Fruit fly (Drosophila melanogaster) whole organism, prepupa: ENCODE measurements around the gene CG43658.
A peak's percentile ranks its signal among the peaks of the same experiment; 100 is the strongest.

Experiments
- Blimp-1 ChIP-seq: fragments of 200-800 bp; sonication (Bioruptor generic); optimal IDR thresholded peaks from 3 replicates; lab custom pipeline; 2017; ENCODE audit warnings: missing biosample characterization, missing genetic modification characterization, mild to moderate bottlenecking, moderate library complexity, missing genetic modification reagents
- CG10631 ChIP-seq: fragments of 200-800 bp; sonication (Bioruptor generic); optimal IDR thresholded peaks from 2 replicates; lab custom pipeline; 2016; ENCODE audit warnings: missing biosample characterization, missing genetic modification characterization
- CG11294 ChIP-seq: fragments of 200-800 bp; sonication (Bioruptor generic); IDR thresholded peaks from 2 replicates; pipeline ENCODE4 v1.3.6; 2022; ENCODE audit warnings: missing biosample characterization, missing genetic modification characterization
- CG11762 ChIP-seq: fragments of 200-800 bp; sonication (Bioruptor generic); optimal IDR thresholded peaks from 3 replicates; lab custom pipeline; 2016; ENCODE audit warnings: missing biosample characterization, missing genetic modification characterization; ENCODE audit not compliant: insufficient read depth
- CG15336 ChIP-seq: fragments of 200-800 bp; sonication (Bioruptor generic); IDR thresholded peaks from 2 replicates; pipeline ENCODE4 v1.3.6; 2022; ENCODE audit warnings: missing biosample characterization, missing genetic modification characterization
- CG16779 ChIP-seq: fragments of 200-800 bp; sonication (Bioruptor generic); optimal IDR thresholded peaks from 3 replicates; lab custom pipeline; 2017; ENCODE audit warnings: missing biosample characterization, mild to moderate bottlenecking, missing genetic modification characterization
- CG31627 ChIP-seq: fragments of 200-800 bp; sonication (Bioruptor generic); optimal IDR thresholded peaks from 3 replicates; lab custom pipeline; 2016; ENCODE audit warnings: missing biosample characterization, missing genetic modification characterization
- CG32006 ChIP-seq: fragments of 200-800 bp; sonication (Bioruptor generic); optimal IDR thresholded peaks from 3 replicates; lab custom pipeline; 2017; ENCODE audit warnings: missing biosample characterization, mild to moderate bottlenecking, missing genetic modification characterization
- CG34406 ChIP-seq: fragments of 200-800 bp; sonication (Bioruptor generic); optimal IDR thresholded peaks from 3 replicates; lab custom pipeline; 2016; ENCODE audit warnings: missing biosample characterization, missing genetic modification characterization
- CG6163 ChIP-seq: fragments of 200-800 bp; sonication (Bioruptor generic); IDR thresholded peaks from 3 replicates; pipeline ENCODE4 v1.3.6; 2022; ENCODE audit warnings: missing biosample characterization, missing genetic modification characterization
- CG6792 ChIP-seq: fragments of 200-800 bp; sonication (Bioruptor generic); optimal IDR thresholded peaks from 3 replicates; lab custom pipeline; 2016; ENCODE audit warnings: missing biosample characterization, missing genetic modification characterization
- CG6808 ChIP-seq: fragments of 200-800 bp; sonication (Bioruptor generic); optimal IDR thresholded peaks from 3 replicates; lab custom pipeline; 2017; ENCODE audit warnings: missing biosample characterization, missing genetic modification characterization, mild to moderate bottlenecking, moderate library complexity, missing genetic modification reagents
- CG8119 ChIP-seq: fragments of 200-800 bp; sonication (Bioruptor generic); IDR thresholded peaks from 3 replicates; pipeline ENCODE4 v1.3.6; 2022; ENCODE audit warnings: missing biosample characterization, missing genetic modification characterization
- CG8632 ChIP-seq: fragments of 200-800 bp; sonication (Bioruptor generic); optimal IDR thresholded peaks from 3 replicates; lab custom pipeline; 2016; ENCODE audit warnings: missing biosample characterization, missing genetic modification characterization
- Eip75B ChIP-seq: fragments of 200-800 bp; sonication (Bioruptor generic); optimal IDR thresholded peaks from 3 replicates; lab custom pipeline; 2016; ENCODE audit warnings: missing biosample characterization, missing genetic modification characterization
- Eip78C ChIP-seq: fragments of 200-800 bp; sonication (Bioruptor generic); peaks from one replicate; lab custom pipeline; 2016; ENCODE audit warnings: missing biosample characterization, missing genetic modification characterization
- Ets21C ChIP-seq: fragments of 200-800 bp; sonication (Bioruptor generic); optimal IDR thresholded peaks from 3 replicates; lab custom pipeline; 2016; ENCODE audit warnings: missing biosample characterization, missing genetic modification characterization
- Gug ChIP-seq: fragments of 200-800 bp; sonication (Bioruptor generic); IDR thresholded peaks from 2 replicates; pipeline ENCODE4 v1.3.6; 2022; ENCODE audit warnings: missing biosample characterization, missing genetic modification characterization
- Hr38 ChIP-seq: sonication (Bioruptor generic); optimal IDR thresholded peaks from 2 replicates; lab custom pipeline; 2016; ENCODE audit warnings: missing biosample characterization, missing genetic modification characterization
- Hr39 ChIP-seq: fragments of 200-800 bp; sonication (Bioruptor generic); optimal IDR thresholded peaks from 2 replicates; lab custom pipeline; 2016; ENCODE audit warnings: missing biosample characterization, missing genetic modification characterization
- Hr4 ChIP-seq: fragments of 200-800 bp; sonication (Bioruptor generic); optimal IDR thresholded peaks from 3 replicates; lab custom pipeline; 2016; ENCODE audit warnings: missing biosample characterization, missing genetic modification characterization
- Met ChIP-seq: fragments of 200-800 bp; sonication (Bioruptor generic); optimal IDR thresholded peaks from 3 replicates; lab custom pipeline; 2016; ENCODE audit warnings: missing biosample characterization, missing genetic modification characterization
- OdsH ChIP-seq: fragments of 200-800 bp; sonication (Bioruptor generic); optimal IDR thresholded peaks from 3 replicates; lab custom pipeline; 2016; ENCODE audit warnings: missing biosample characterization, missing genetic modification characterization
- Smox ChIP-seq: fragments of 200-800 bp; sonication (Bioruptor generic); optimal IDR thresholded peaks from 3 replicates; lab custom pipeline; 2016; ENCODE audit warnings: missing biosample characterization, missing genetic modification characterization
- Sox102F ChIP-seq: fragments of 200-800 bp; sonication (Bioruptor generic); optimal IDR thresholded peaks from 2 replicates; lab custom pipeline; 2016; ENCODE audit warnings: missing biosample characterization, mild to moderate bottlenecking, missing genetic modification characterization
- Sox14 ChIP-seq: fragments of 200-800 bp; sonication (Bioruptor generic); optimal IDR thresholded peaks from 3 replicates; lab custom pipeline; 2016; ENCODE audit warnings: missing biosample characterization, missing genetic modification characterization
- Sox15 ChIP-seq: fragments of 200-800 bp; sonication (Bioruptor generic); optimal IDR thresholded peaks from 3 replicates; lab custom pipeline; 2016; ENCODE audit warnings: missing biosample characterization, missing genetic modification characterization
- achi ChIP-seq: fragments of 200-800 bp; sonication (Bioruptor generic); optimal IDR thresholded peaks from 3 replicates; lab custom pipeline; 2016; ENCODE audit warnings: missing biosample characterization, missing genetic modification characterization
- acj6 ChIP-seq: fragments of 200-800 bp; sonication (Bioruptor generic); optimal IDR thresholded peaks from 3 replicates; lab custom pipeline; 2016; ENCODE audit warnings: missing biosample characterization, missing genetic modification characterization
- cyc ChIP-seq: fragments of 200-800 bp; sonication (Bioruptor generic); optimal IDR thresholded peaks from 3 replicates; lab custom pipeline; 2016; ENCODE audit warnings: missing biosample characterization, missing genetic modification characterization
- eg ChIP-seq: fragments of 200-800 bp; sonication (Bioruptor generic); IDR thresholded peaks from 3 replicates; pipeline ENCODE4 v1.3.6; 2022; ENCODE audit warnings: missing biosample characterization, missing genetic modification characterization
- esn ChIP-seq: fragments of 200-800 bp; sonication (Bioruptor generic); optimal IDR thresholded peaks from 2 replicates; lab custom pipeline; 2016; ENCODE audit warnings: missing biosample characterization, mild to moderate bottlenecking, missing genetic modification characterization, moderate library complexity
- fkh ChIP-seq: fragments of 200-800 bp; sonication (Bioruptor generic); optimal IDR thresholded peaks from 3 replicates; lab custom pipeline; 2017; ENCODE audit warnings: missing biosample characterization, mild to moderate bottlenecking, missing genetic modification characterization, moderate library complexity
- lz ChIP-seq: fragments of 200-800 bp; sonication (Bioruptor generic); optimal IDR thresholded peaks from 3 replicates; lab custom pipeline; 2016; ENCODE audit warnings: missing biosample characterization, missing genetic modification characterization
- pdm3 ChIP-seq: fragments of 200-800 bp; sonication (Bioruptor generic); optimal IDR thresholded peaks from 3 replicates; lab custom pipeline; 2016; ENCODE audit warnings: missing biosample characterization, missing genetic modification characterization
- salr ChIP-seq, 2 experiments: fragments of 200-800 bp; sonication (Bioruptor generic); optimal IDR thresholded peaks; 3 replicates each; lab custom pipeline; 2016 to 2018; ENCODE audit warnings: missing biosample characterization in 2 of 2, missing genetic modification characterization in 2 of 2, mild to moderate bottlenecking in 1 of 2
- svp ChIP-seq: fragments of 200-800 bp; sonication (Bioruptor generic); peaks from one replicate; lab custom pipeline; 2016; ENCODE audit warnings: missing biosample characterization, missing genetic modification characterization
- topi ChIP-seq: fragments of 200-800 bp; sonication (Bioruptor generic); optimal IDR thresholded peaks from 3 replicates; lab custom pipeline; 2016; ENCODE audit warnings: missing biosample characterization, missing genetic modification characterization

The CG43658 gene

DNA sequence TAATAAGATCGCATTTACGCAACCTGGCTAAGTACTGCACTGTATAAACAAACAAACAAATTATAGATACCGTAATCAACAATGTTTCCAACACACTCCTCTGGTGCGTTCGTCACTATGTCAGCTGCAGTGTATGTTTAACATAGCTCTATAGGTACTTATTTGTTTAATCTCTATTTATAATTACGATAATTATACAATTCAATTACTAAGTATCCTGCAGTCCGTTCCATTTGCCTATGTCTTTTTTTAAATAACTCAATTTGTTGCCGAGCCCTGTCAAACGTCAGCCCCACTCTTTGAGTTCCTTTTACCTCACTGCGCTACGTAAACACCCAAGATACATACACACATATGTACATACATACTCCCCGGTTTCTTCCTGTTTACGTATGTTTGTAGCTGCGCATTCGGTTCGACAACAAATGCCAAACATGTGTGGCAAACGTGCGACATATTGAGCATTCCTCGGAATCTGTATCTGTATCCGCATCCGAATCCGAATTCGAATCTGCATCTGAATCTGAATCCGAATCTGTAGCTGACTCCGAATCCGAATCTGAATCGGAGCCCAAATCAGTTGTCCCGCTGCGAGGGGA lies 56.7 kb downstream of the CG43658 start:
- no peak for TF ChIP-seq Eip75B (GFP tag; lab: Kevin White, UChicago)
- TF ChIP-seq svp (GFP tag; lab: Kevin White, UChicago): peak; percentile 51
- no peak for TF ChIP-seq CG16779 (tag; lab: Kevin White, UChicago)
- no peak for TF ChIP-seq CG6792 (GFP tag; lab: Kevin White, UChicago)
- peak; percentile 32 for TF ChIP-seq fkh (GFP tag; lab: Kevin White, UChicago)
- peak; percentile 71 for TF ChIP-seq Eip78C (GFP tag; lab: Kevin White, UChicago)
- TF ChIP-seq Gug (GFP tag; lab: Robert Waterston, UW): no peak
- no peak for TF ChIP-seq Sox102F (GFP tag; lab: Kevin White, UChicago)
- peak; percentile 34 for TF ChIP-seq Hr4 (GFP tag; lab: Kevin White, UChicago)

DNA sequence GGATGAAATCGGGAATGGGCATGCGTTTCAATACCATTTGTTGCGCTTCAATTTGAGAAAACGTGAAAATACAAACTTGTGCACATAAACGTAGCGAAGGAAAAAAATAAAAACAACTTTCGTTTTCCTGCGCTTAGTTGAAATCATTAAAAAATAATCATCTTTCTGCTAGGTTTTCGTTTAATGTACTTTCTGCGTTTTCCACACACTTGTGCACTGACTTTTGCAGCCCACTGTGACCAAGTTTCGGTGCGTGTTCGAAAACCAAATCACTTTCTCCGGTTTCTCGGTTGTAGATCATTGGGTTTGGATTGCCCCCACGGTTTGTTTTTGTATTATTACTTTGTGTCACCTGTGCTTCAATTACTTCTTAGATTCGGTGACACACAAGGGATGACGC lies 57.4 kb downstream of the CG43658 start:
- no peak for TF ChIP-seq CG11294 (GFP tag; lab: Robert Waterston, UW)
- TF ChIP-seq CG6808 (GFP tag; lab: Kevin White, UChicago): no peak

DNA sequence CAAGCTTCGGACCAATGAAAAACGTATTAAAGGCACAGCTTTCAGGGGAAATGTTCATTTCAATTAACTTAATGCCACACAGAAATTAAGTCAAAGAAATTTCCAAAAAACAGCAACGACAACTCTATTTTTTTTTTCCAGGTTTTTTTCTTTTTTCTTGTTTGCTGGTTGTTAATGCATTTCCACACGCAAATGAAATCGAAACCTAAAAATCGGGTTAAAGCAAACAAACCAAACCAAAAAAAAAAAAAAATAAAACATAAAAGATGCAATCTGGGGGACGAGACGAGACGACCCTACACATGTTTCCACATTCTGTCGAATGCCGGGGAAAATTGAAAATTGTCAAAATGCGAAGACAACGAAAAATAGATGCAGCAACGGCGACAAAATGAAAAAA lies 57.9 kb downstream of the CG43658 start:
- no peak for TF ChIP-seq CG15336
- TF ChIP-seq OdsH: no peak
- no peak for TF ChIP-seq Hr38
- no peak for TF ChIP-seq Sox15 (GFP tag; lab: Kevin White, UChicago)
- TF ChIP-seq Blimp-1 (GFP tag; lab: Kevin White, UChicago): no peak
- TF ChIP-seq CG6163 (GFP tag; lab: Robert Waterston, UW): no peak
- no peak for TF ChIP-seq achi (GFP tag; lab: Kevin White, UChicago)
- no peak for TF ChIP-seq CG6792 (GFP tag; lab: Kevin White, UChicago)

DNA sequence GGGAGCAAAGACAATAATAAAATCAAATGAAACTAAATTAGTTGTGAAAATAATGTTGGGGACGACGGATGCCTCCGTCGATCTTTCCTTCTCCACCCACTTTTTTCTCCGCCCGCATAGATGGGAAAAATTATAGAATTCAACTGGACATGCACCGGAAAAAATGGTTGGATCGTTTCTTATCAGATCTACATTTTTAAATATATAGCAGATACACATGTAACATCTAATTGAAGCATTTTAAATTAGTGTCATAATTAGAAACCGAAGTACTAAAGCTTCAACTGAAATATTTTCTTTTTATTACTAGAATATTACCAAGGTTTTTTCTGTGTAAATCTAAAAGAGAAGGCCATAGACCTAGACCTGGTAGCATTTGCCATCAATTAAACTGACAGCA lies 59.5 kb downstream of the CG43658 start:
- no peak for TF ChIP-seq Blimp-1 (GFP tag; lab: Kevin White, UChicago)
- peak; percentile 63 for TF ChIP-seq svp (GFP tag; lab: Kevin White, UChicago)

DNA sequence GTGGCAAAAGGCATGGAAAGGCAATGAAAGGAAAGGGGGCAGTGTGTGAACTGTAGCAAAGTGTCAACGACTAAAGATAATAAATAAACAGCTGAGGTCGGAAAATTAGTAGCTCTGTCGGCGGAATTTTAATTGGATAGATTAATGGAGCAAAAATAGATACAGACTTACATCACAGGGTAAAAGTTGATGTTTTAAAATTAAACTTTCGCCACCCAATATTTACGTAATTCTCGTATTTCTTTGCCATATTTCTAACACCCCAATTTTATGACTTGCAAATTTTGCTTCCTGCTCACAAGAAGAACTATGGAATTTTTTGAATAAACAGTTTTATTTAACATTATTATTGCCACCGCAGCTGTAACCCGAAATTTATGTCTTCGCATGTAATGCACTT lies 62.0 kb downstream of the CG43658 start:
- TF ChIP-seq pdm3: peak; percentile 12
- peak; percentile 14 for TF ChIP-seq CG32006 (GFP tag; lab: Kevin White, UChicago)
- TF ChIP-seq cyc (GFP tag; lab: Kevin White, UChicago): peak; percentile 1
- TF ChIP-seq esn (GFP tag; lab: Kevin White, UChicago): peak; percentile 51
- TF ChIP-seq Sox14: peak; percentile 27
- peak; percentile 38 for TF ChIP-seq Sox102F (GFP tag; lab: Kevin White, UChicago)
- no peak for TF ChIP-seq CG8632 (GFP tag; lab: Kevin White, UChicago)
- peak; percentile 71 for TF ChIP-seq svp (GFP tag; lab: Kevin White, UChicago)
- peak; percentile 44 for TF ChIP-seq OdsH
- no peak for TF ChIP-seq eg
- TF ChIP-seq Ets21C: peak; percentile 2
- TF ChIP-seq Hr39 (GFP tag; lab: Kevin White, UChicago): peak; percentile 58
- peak; percentile 9 for TF ChIP-seq Met (GFP tag; lab: Kevin White, UChicago)
- peak; percentile 43 for TF ChIP-seq topi (GFP tag; lab: Kevin White, UChicago)
- TF ChIP-seq CG31627 (GFP tag; lab: Kevin White, UChicago): peak; percentile 51
- peak; percentile 8 for TF ChIP-seq Eip75B (GFP tag; lab: Kevin White, UChicago)
- TF ChIP-seq CG6792 (GFP tag; lab: Kevin White, UChicago): peak; percentile 39
- peak; percentile 17 for TF ChIP-seq CG34406 (GFP tag; lab: Kevin White, UChicago)
- peak; percentile 23 for TF ChIP-seq Hr4 (GFP tag; lab: Kevin White, UChicago)
- TF ChIP-seq Smox (GFP tag; lab: Kevin White, UChicago): peak; percentile 31
- peak; percentile 28 for TF ChIP-seq lz (GFP tag; lab: Kevin White, UChicago)
- no peak for TF ChIP-seq CG10631 (GFP tag; lab: Kevin White, UChicago)
- TF ChIP-seq Eip78C (GFP tag; lab: Kevin White, UChicago): peak; percentile 55
- no peak for TF ChIP-seq Gug (GFP tag; lab: Robert Waterston, UW)
- TF ChIP-seq salr (GFP tag; optimal IDR thresholded peaks at IDR 0.05; lab: Kevin White, UChicago): no peak
- peak; percentile 28 for TF ChIP-seq acj6
- TF ChIP-seq CG8119 (GFP tag; lab: Robert Waterston, UW): peak; percentile 45; the same call in 2 of the 3 replicates
- TF ChIP-seq CG11762 (GFP tag; lab: Kevin White, UChicago): no peak
- TF ChIP-seq, all 60 proteins: peak for 22
